Worm (Caenorhabditis elegans) whole organism, L3 larva: Measurements from ENCODE around the gene W02B3.4.
A peak's percentile ranks its signal among the peaks of the same experiment; 100 is the strongest.

Experiments used
- R02D3.7 ChIP-seq: fragments of 150-350 bp; optimal IDR thresholded peaks from 2 replicates; lab custom pipeline; 2014; ENCODE audit warnings: missing biosample characterization, missing genetic modification characterization
- ZK546.5 ChIP-seq: sonication (generic microtip); optimal IDR thresholded peaks from 2 replicates; lab custom pipeline; 2017; ENCODE audit warnings: missing biosample characterization, missing genetic modification characterization
- aly-2 ChIP-seq: fragments of 150-350 bp; optimal IDR thresholded peaks from 2 replicates; lab custom pipeline; 2014; ENCODE audit warnings: missing biosample characterization, missing genetic modification characterization
- ama-1 ChIP-seq: fragments of 150-350 bp; optimal IDR thresholded peaks from 2 replicates; lab custom pipeline; 2018
- ceh-16 ChIP-seq: sonication (generic microtip); optimal IDR thresholded peaks from 2 replicates; lab custom pipeline; 2017; ENCODE audit warnings: missing biosample characterization, missing genetic modification characterization
- ceh-28 ChIP-seq: fragments of 150-350 bp; optimal IDR thresholded peaks from 2 replicates; lab custom pipeline; 2014; ENCODE audit warnings: missing biosample characterization, missing genetic modification reagents, missing genetic modification characterization
- ceh-82 ChIP-seq: fragments of 150-350 bp; optimal IDR thresholded peaks from 2 replicates; lab custom pipeline; 2014; ENCODE audit warnings: missing biosample characterization, missing genetic modification characterization
- ceh-9 ChIP-seq: sonication (generic microtip); optimal IDR thresholded peaks from 2 replicates; lab custom pipeline; 2018; ENCODE audit warnings: missing biosample characterization, missing genetic modification characterization
- daf-12 ChIP-seq: fragments of 150-350 bp; optimal IDR thresholded peaks from 2 replicates; lab custom pipeline; 2014; ENCODE audit warnings: missing biosample characterization, missing genetic modification reagents, missing genetic modification characterization
- egl-27 ChIP-seq: sonication (generic microtip); optimal IDR thresholded peaks from 4 replicates; lab custom pipeline; 2017; ENCODE audit warnings: missing biosample characterization, missing genetic modification reagents, missing genetic modification characterization
- egl-5 ChIP-seq: fragments of 150-350 bp; optimal IDR thresholded peaks from 2 replicates; lab custom pipeline; 2017; ENCODE audit warnings: missing biosample characterization, missing genetic modification reagents, missing genetic modification characterization, inconsistent platforms
- elt-1 ChIP-seq: fragments of 150-350 bp; optimal IDR thresholded peaks from 2 replicates; lab custom pipeline; 2014; ENCODE audit warnings: missing biosample characterization, missing genetic modification characterization
- elt-2 ChIP-seq: sonication (generic microtip); optimal IDR thresholded peaks from 2 replicates; lab custom pipeline; 2016; ENCODE audit warnings: missing genetic modification reagents, mild to moderate bottlenecking, missing genetic modification characterization, missing compliant biosample characterization
- elt-3 ChIP-seq, 3 experiments: fragments of 150-350 bp in 1 of 3; sonication (generic microtip) in 2 of 3; optimal IDR thresholded peaks; 2 replicates in 2 of 3; 4 replicates in 1 of 3; lab custom pipeline; 2014 to 2017; ENCODE audit warnings: missing biosample characterization in 3 of 3, missing genetic modification characterization in 3 of 3
- eor-1 ChIP-seq, 2 experiments: fragments of 150-350 bp; optimal IDR thresholded peaks; 2 replicates each; lab custom pipeline; 2014 to 2018; ENCODE audit warnings: missing biosample characterization in 2 of 2, missing genetic modification characterization in 2 of 2
- fkh-10 ChIP-seq: sonication (generic microtip); optimal IDR thresholded peaks from 2 replicates; lab custom pipeline; 2017; ENCODE audit warnings: missing biosample characterization, missing genetic modification reagents, missing genetic modification characterization
- fkh-2 ChIP-seq: fragments of 150-350 bp; optimal IDR thresholded peaks from 2 replicates; lab custom pipeline; 2014; ENCODE audit warnings: missing biosample characterization, missing genetic modification reagents, missing genetic modification characterization
- fos-1 ChIP-seq: fragments of 150-350 bp; optimal IDR thresholded peaks from 2 replicates; lab custom pipeline; 2014; ENCODE audit warnings: missing biosample characterization, missing genetic modification characterization
- hmg-11 ChIP-seq: sonication (generic microtip); optimal IDR thresholded peaks from 2 replicates; lab custom pipeline; 2016; ENCODE audit warnings: missing genetic modification characterization, missing compliant biosample characterization
- jun-1 ChIP-seq: fragments of 150-350 bp; optimal IDR thresholded peaks from 2 replicates; lab custom pipeline; 2014; ENCODE audit warnings: missing biosample characterization, missing genetic modification reagents, missing genetic modification characterization
- lin-15B ChIP-seq: fragments of 150-350 bp; optimal IDR thresholded peaks from 2 replicates; lab custom pipeline; 2014; ENCODE audit warnings: missing biosample characterization, missing genetic modification characterization
- lin-39 ChIP-seq: fragments of 150-350 bp; optimal IDR thresholded peaks from 2 replicates; lab custom pipeline; 2018; ENCODE audit warnings: missing biosample characterization, missing genetic modification reagents, missing genetic modification characterization
- lsy-12 ChIP-seq: sonication (generic microtip); optimal IDR thresholded peaks from 2 replicates; lab custom pipeline; 2016; ENCODE audit warnings: mild to moderate bottlenecking, missing genetic modification characterization, missing compliant biosample characterization
- mdl-1 ChIP-seq: fragments of 150-350 bp; optimal IDR thresholded peaks from 2 replicates; lab custom pipeline; 2014; ENCODE audit warnings: missing biosample characterization, missing genetic modification characterization
- mml-1 ChIP-seq: fragments of 150-350 bp; sonication (generic microtip); optimal IDR thresholded peaks from 3 replicates; lab custom pipeline; 2014; ENCODE audit warnings: missing biosample characterization, missing genetic modification characterization
- nfya-1 ChIP-seq: sonication (generic microtip); optimal IDR thresholded peaks from 2 replicates; lab custom pipeline; 2017; ENCODE audit warnings: missing genetic modification characterization, mild to moderate bottlenecking, missing compliant biosample characterization, antibody characterized with exemption, moderate library complexity; ENCODE audit not compliant: insufficient read depth
- nhr-11 ChIP-seq: fragments of 150-350 bp; optimal IDR thresholded peaks from 2 replicates; lab custom pipeline; 2014; ENCODE audit warnings: missing biosample characterization, missing genetic modification characterization
- nhr-12 ChIP-seq: fragments of 150-350 bp; optimal IDR thresholded peaks from 2 replicates; lab custom pipeline; 2014; ENCODE audit warnings: missing biosample characterization, missing genetic modification characterization
- nhr-23 ChIP-seq: fragments of 150-350 bp; optimal IDR thresholded peaks from 2 replicates; lab custom pipeline; 2014; ENCODE audit warnings: missing biosample characterization, missing genetic modification reagents, missing genetic modification characterization
- nhr-237 ChIP-seq: fragments of 150-350 bp; optimal IDR thresholded peaks from 2 replicates; lab custom pipeline; 2014; ENCODE audit warnings: missing biosample characterization, missing genetic modification characterization
- nhr-25 ChIP-seq: sonication (generic microtip); optimal IDR thresholded peaks from 2 replicates; lab custom pipeline; 2017; ENCODE audit warnings: missing biosample characterization, missing genetic modification characterization
- nhr-28 ChIP-seq: fragments of 150-350 bp; optimal IDR thresholded peaks from 2 replicates; lab custom pipeline; 2014; ENCODE audit warnings: missing biosample characterization, missing genetic modification characterization
- nhr-43 ChIP-seq: sonication (generic microtip); optimal IDR thresholded peaks from 2 replicates; lab custom pipeline; 2016; ENCODE audit warnings: mild to moderate bottlenecking, missing genetic modification characterization, missing compliant biosample characterization; ENCODE audit not compliant: poor library complexity, severe bottlenecking
- nhr-67 ChIP-seq: fragments of 150-350 bp; optimal IDR thresholded peaks from 2 replicates; lab custom pipeline; 2014; ENCODE audit warnings: missing biosample characterization, missing genetic modification characterization
- nhr-76 ChIP-seq: fragments of 150-350 bp; sonication (generic microtip); optimal IDR thresholded peaks from 5 replicates; lab custom pipeline; 2014; ENCODE audit warnings: missing biosample characterization, missing genetic modification characterization
- nhr-77 ChIP-seq: fragments of 150-350 bp; optimal IDR thresholded peaks from 2 replicates; lab custom pipeline; 2014; ENCODE audit warnings: missing biosample characterization, missing genetic modification characterization
- pha-4 ChIP-seq: fragments of 150-350 bp; optimal IDR thresholded peaks from 2 replicates; lab custom pipeline; 2014; ENCODE audit warnings: missing biosample characterization, missing genetic modification reagents, missing genetic modification characterization
- pqm-1 ChIP-seq: fragments of 150-350 bp; optimal IDR thresholded peaks from 2 replicates; lab custom pipeline; 2017; ENCODE audit warnings: missing biosample characterization, missing genetic modification characterization, inconsistent platforms
- sea-2 ChIP-seq: fragments of 150-350 bp; sonication (generic microtip); optimal IDR thresholded peaks from 4 replicates; lab custom pipeline; 2014; ENCODE audit warnings: missing biosample characterization, missing genetic modification reagents, missing genetic modification characterization
- skn-1 ChIP-seq: fragments of 150-350 bp; optimal IDR thresholded peaks from 2 replicates; lab custom pipeline; 2014; ENCODE audit warnings: missing biosample characterization, missing genetic modification characterization
- snpc-4 ChIP-seq: fragments of 150-350 bp; optimal IDR thresholded peaks from 2 replicates; lab custom pipeline; 2014; ENCODE audit warnings: missing biosample characterization, missing genetic modification characterization
- tbx-2 ChIP-seq: sonication (generic microtip); optimal IDR thresholded peaks from 2 replicates; lab custom pipeline; 2016; ENCODE audit warnings: mild to moderate bottlenecking, missing genetic modification characterization, missing compliant biosample characterization
- unc-39 ChIP-seq: sonication (generic microtip); optimal IDR thresholded peaks from 4 replicates; lab custom pipeline; 2017; ENCODE audit warnings: missing biosample characterization, missing genetic modification characterization
- unc-62 ChIP-seq: fragments of 150-350 bp; sonication (generic microtip); optimal IDR thresholded peaks from 4 replicates; lab custom pipeline; 2014; ENCODE audit warnings: missing biosample characterization, missing genetic modification reagents, missing genetic modification characterization
- zag-1 ChIP-seq: fragments of 150-350 bp; optimal IDR thresholded peaks from 2 replicates; lab custom pipeline; 2014; ENCODE audit warnings: missing biosample characterization, missing genetic modification characterization
- ztf-11 ChIP-seq: fragments of 150-350 bp; optimal IDR thresholded peaks from 2 replicates; lab custom pipeline; 2014; ENCODE audit warnings: missing biosample characterization, missing genetic modification characterization
- ztf-4 ChIP-seq: fragments of 150-350 bp; optimal IDR thresholded peaks from 2 replicates; lab custom pipeline; 2014; ENCODE audit warnings: missing biosample characterization, missing genetic modification characterization

The W02B3.4 gene

DNA sequence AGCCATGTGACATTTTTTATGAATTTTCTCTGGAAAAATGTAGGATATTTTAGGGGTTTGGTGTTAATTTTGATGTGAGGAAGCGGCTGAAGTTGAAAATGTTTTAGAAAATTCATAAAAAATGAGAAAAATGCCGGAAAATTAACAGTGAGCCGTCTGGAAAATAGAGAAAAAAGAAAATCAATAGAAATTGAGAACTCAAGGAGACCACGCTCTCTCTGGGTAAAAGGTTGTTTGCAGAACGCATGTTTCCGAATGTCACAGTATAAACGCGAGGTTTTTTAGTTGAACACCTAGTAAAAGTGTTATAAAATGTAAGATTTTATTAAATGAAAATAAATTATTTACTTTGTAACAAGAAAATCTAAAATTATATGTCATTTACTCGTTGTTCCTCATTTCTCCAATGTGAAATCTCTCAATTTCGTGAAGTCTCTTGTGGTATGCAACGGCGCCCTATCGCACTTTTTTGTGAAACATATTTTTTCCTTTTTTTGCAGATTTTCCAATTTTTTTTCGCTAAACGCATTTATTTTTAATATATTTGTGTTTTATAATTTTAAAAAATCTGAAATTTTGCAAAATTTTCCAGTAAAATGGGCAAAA lies 42.9 kb downstream of the W02B3.4 start, which contains the start of the genes tag-266 and tag-267:
tag-266 (minus strand) TSS at position 29 of the 606 bp plus-strand sequence.
tag-267 (plus strand) TSS at position 593 of the 606 bp plus-strand sequence.
- no peak for TF ChIP-seq lin-39 (tag; lab: Kevin White, UChicago)
- no peak for TF ChIP-seq sea-2 (GFP tag; lab: Kevin White, UChicago)
- no peak for TF ChIP-seq ztf-11 (tag; lab: Kevin White, UChicago)
- TF ChIP-seq nhr-25 (tag; lab: Kevin White, UChicago), result no peak
- no peak for TF ChIP-seq snpc-4 (tag; lab: Kevin White, UChicago)
- TF ChIP-seq nhr-23 (tag; lab: Kevin White, UChicago), result peak; percentile 38
- TF ChIP-seq ztf-4, result no peak
- TF ChIP-seq nhr-11 (tag; lab: Kevin White, UChicago), result no peak
- TF ChIP-seq jun-1 (tag; lab: Kevin White, UChicago), result peak; percentile 34
- TF ChIP-seq pqm-1, result peak; percentile 18
- no peak for TF ChIP-seq fkh-2 (tag; lab: Kevin White, UChicago)
- TF ChIP-seq nhr-76 (tag; lab: Kevin White, UChicago), result no peak
- no peak for TF ChIP-seq aly-2 (tag; lab: Kevin White, UChicago)
- TF ChIP-seq ceh-82 (tag; lab: Kevin White, UChicago), result no peak
- TF ChIP-seq lsy-12 (tag; lab: Kevin White, UChicago), result peak; percentile 21
- TF ChIP-seq eor-1 (tag; optimal IDR thresholded peaks at IDR 0.05; lab: Kevin White, UChicago), result peak in 1 of 2 experiments; percentile 20
- no peak for TF ChIP-seq ceh-9
- no peak for TF ChIP-seq mdl-1 (tag; lab: Kevin White, UChicago)
- TF ChIP-seq nfya-1 (tag; lab: Kevin White, UChicago), result peak; percentile 59
- TF ChIP-seq fos-1, result no peak
- no peak for TF ChIP-seq ceh-16 (tag; lab: Kevin White, UChicago)
- TF ChIP-seq mml-1 (tag; lab: Kevin White, UChicago), result no peak
- TF ChIP-seq unc-39 (tag; lab: Kevin White, UChicago), result no peak
- TF ChIP-seq ZK546.5 (tag; lab: Kevin White, UChicago), result no peak
- no peak for TF ChIP-seq daf-12
- TF ChIP-seq elt-1 (tag; lab: Kevin White, UChicago), result no peak
- TF ChIP-seq skn-1 (tag; lab: Kevin White, UChicago), result no peak
- no peak for TF ChIP-seq nhr-12 (tag; lab: Kevin White, UChicago)
- no peak for TF ChIP-seq unc-62 (GFP tag; lab: Kevin White, UChicago)
- peak; percentile 89 for TF ChIP-seq pha-4 (tag; lab: Kevin White, UChicago)
- peak; percentile 77 for TF ChIP-seq fkh-10 (GFP tag; lab: Kevin White, UChicago)
- TF ChIP-seq ama-1 (lab: Kevin White, UChicago), result no peak
- TF ChIP-seq tbx-2, result no peak
- no peak for TF ChIP-seq hmg-11 (tag; lab: Kevin White, UChicago)
- peak; percentile 69 for TF ChIP-seq ceh-28 (tag; lab: Kevin White, UChicago)
- no peak for TF ChIP-seq nhr-77
- no peak for TF ChIP-seq elt-3 (tag; optimal IDR thresholded peaks at IDR 0.05; lab: Kevin White, UChicago)
- no peak for TF ChIP-seq egl-5 (tag; lab: Kevin White, UChicago)
- no peak for TF ChIP-seq zag-1 (tag; lab: Kevin White, UChicago)
- no peak for TF ChIP-seq nhr-237 (tag; lab: Kevin White, UChicago)
- no peak for TF ChIP-seq nhr-43
- no peak for TF ChIP-seq nhr-28 (tag; lab: Kevin White, UChicago)
- peak; percentile 18 for TF ChIP-seq R02D3.7 (tag; lab: Kevin White, UChicago)
- TF ChIP-seq egl-27 (tag; lab: Kevin White, UChicago), result no peak
- TF ChIP-seq nhr-67 (tag; lab: Kevin White, UChicago), result no peak
- TF ChIP-seq lin-15B (tag; lab: Kevin White, UChicago), result peak; percentile 83
- TF ChIP-seq elt-2, result peak; percentile 42
